Worm (Caenorhabditis elegans) whole organism, L1 larva: ENCODE measurements around the gene mtcu-2.

Experiments used
- aha-1 ChIP-seq: fragments of 150-350 bp; optimal IDR thresholded peaks from 2 replicates; lab custom pipeline; 2014; ENCODE audit warnings: missing biosample characterization, missing genetic modification characterization
- ama-1 ChIP-seq: fragments of 150-350 bp; optimal IDR thresholded peaks from 2 replicates; lab custom pipeline; 2014
- blmp-1 ChIP-seq: fragments of 150-350 bp; optimal IDR thresholded peaks from 2 replicates; lab custom pipeline; 2014; ENCODE audit warnings: missing biosample characterization, missing genetic modification characterization
- ceh-63 ChIP-seq: fragments of 200-800 bp; sonication (Bioruptor generic); optimal IDR thresholded peaks from 2 replicates; lab custom pipeline; 2018; ENCODE audit warnings: mild to moderate bottlenecking, missing genetic modification characterization, missing compliant biosample characterization
- ceh-88 ChIP-seq: fragments of 200-800 bp; sonication (Bioruptor generic); IDR thresholded peaks from 2 replicates; pipeline ENCODE4 v1.3.6; 2022; ENCODE audit warnings: missing genetic modification characterization, missing compliant biosample characterization
- ces-1 ChIP-seq: fragments of 150-350 bp; optimal IDR thresholded peaks from 2 replicates; lab custom pipeline; 2014; ENCODE audit warnings: missing biosample characterization, missing genetic modification reagents, missing genetic modification characterization
- dsc-1 ChIP-seq: sonication (generic microtip); optimal IDR thresholded peaks from 2 replicates; lab custom pipeline; 2016; ENCODE audit warnings: mild to moderate bottlenecking, missing genetic modification characterization, missing compliant biosample characterization
- efl-1 ChIP-seq, 4 experiments: fragments of 150-350 bp; optimal IDR thresholded peaks in 3 of 4; peaks in 1 of 4; 1 replicate in 1 of 4; 2 replicates in 3 of 4; lab custom pipeline; 2014; ENCODE audit warnings: missing biosample characterization in 2 of 4, missing genetic modification characterization in 2 of 4, missing genetic modification reagents in 2 of 4
- elt-3 ChIP-seq, 6 experiments: fragments of 150-350 bp in 1 of 6; sonication (generic microtip); optimal IDR thresholded peaks; 2 replicates each; lab custom pipeline; 2017 to 2018; ENCODE audit warnings: missing biosample characterization in 6 of 6, missing genetic modification characterization in 6 of 6, inconsistent platforms in 1 of 6
- fkh-10 ChIP-seq: sonication (generic microtip); optimal IDR thresholded peaks from 2 replicates; lab custom pipeline; 2017; ENCODE audit warnings: missing biosample characterization, missing genetic modification reagents, missing genetic modification characterization
- fkh-8 ChIP-seq: sonication (generic microtip); optimal IDR thresholded peaks from 2 replicates; lab custom pipeline; 2016; ENCODE audit warnings: mild to moderate bottlenecking, missing genetic modification characterization, missing compliant biosample characterization
- grh-1 ChIP-seq: fragments of 200-800 bp; sonication (Bioruptor generic); IDR thresholded peaks from 2 replicates; pipeline ENCODE4 v1.3.6; 2022; ENCODE audit warnings: missing genetic modification reagents, missing genetic modification characterization, missing compliant biosample characterization
- hpl-2 ChIP-seq: fragments of 150-350 bp; optimal IDR thresholded peaks from 2 replicates; lab custom pipeline; 2014; ENCODE audit warnings: missing biosample characterization, missing genetic modification reagents, missing genetic modification characterization
- jun-1 ChIP-seq: fragments of 150-350 bp; optimal IDR thresholded peaks from 2 replicates; lab custom pipeline; 2014; ENCODE audit warnings: missing biosample characterization, missing genetic modification reagents, missing genetic modification characterization
- lin-14 ChIP-seq: fragments of 200-800 bp; sonication (Bioruptor generic); optimal IDR thresholded peaks from 2 replicates; lab custom pipeline; 2018; ENCODE audit warnings: mild to moderate bottlenecking, missing genetic modification characterization, moderate library complexity, missing compliant biosample characterization
- lsy-2 ChIP-seq, 2 experiments: fragments of 150-350 bp; optimal IDR thresholded peaks; 2 replicates each; lab custom pipeline; 2014; ENCODE audit warnings: missing biosample characterization in 2 of 2, missing genetic modification characterization in 2 of 2
- mdl-1 ChIP-seq, 2 experiments: fragments of 150-350 bp; optimal IDR thresholded peaks; 2 replicates each; lab custom pipeline; 2014 to 2017; ENCODE audit warnings: missing biosample characterization in 2 of 2, missing genetic modification characterization in 2 of 2, inconsistent platforms in 1 of 2
- mef-2 ChIP-seq: fragments of 150-350 bp; optimal IDR thresholded peaks from 2 replicates; lab custom pipeline; 2014; ENCODE audit warnings: missing biosample characterization, missing genetic modification characterization
- mep-1 ChIP-seq: fragments of 150-350 bp; optimal IDR thresholded peaks from 2 replicates; lab custom pipeline; 2014; ENCODE audit warnings: missing biosample characterization, missing genetic modification characterization
- nhr-19 ChIP-seq: fragments of 200-800 bp; sonication (Bioruptor generic); conservative IDR thresholded peaks from 2 replicates; pipeline ENCODE4 v1.3.6; 2022; ENCODE audit warnings: missing genetic modification characterization, missing compliant biosample characterization
- nhr-20 ChIP-seq: sonication (generic microtip); optimal IDR thresholded peaks from 2 replicates; lab custom pipeline; 2016; ENCODE audit warnings: mild to moderate bottlenecking, missing genetic modification characterization, missing compliant biosample characterization
- nhr-237 ChIP-seq: fragments of 150-350 bp; optimal IDR thresholded peaks from 2 replicates; lab custom pipeline; 2014; ENCODE audit warnings: missing biosample characterization, missing genetic modification characterization
- nhr-47 ChIP-seq: sonication (generic microtip); optimal IDR thresholded peaks from 2 replicates; lab custom pipeline; 2016; ENCODE audit warnings: mild to moderate bottlenecking, missing genetic modification characterization, moderate library complexity, missing compliant biosample characterization
- nhr-71 ChIP-seq: sonication (generic microtip); optimal IDR thresholded peaks from 2 replicates; lab custom pipeline; 2016; ENCODE audit warnings: mild to moderate bottlenecking, missing genetic modification characterization, moderate library complexity, missing compliant biosample characterization
- nhr-76 ChIP-seq: sonication (generic microtip); optimal IDR thresholded peaks from 2 replicates; lab custom pipeline; 2017; ENCODE audit warnings: missing biosample characterization, missing genetic modification characterization
- nhr-85 ChIP-seq: sonication (generic microtip); peaks from one replicate; lab custom pipeline; 2016; ENCODE audit warnings: missing genetic modification characterization, inconsistent platforms, missing compliant biosample characterization
- pqm-1 ChIP-seq: sonication (generic microtip); optimal IDR thresholded peaks from 3 replicates; lab custom pipeline; 2017; ENCODE audit warnings: missing biosample characterization, missing genetic modification characterization
- rnt-1 ChIP-seq: sonication (generic microtip); optimal IDR thresholded peaks from 2 replicates; lab custom pipeline; 2016; ENCODE audit warnings: mild to moderate bottlenecking, missing genetic modification characterization, moderate library complexity, missing compliant biosample characterization
- snpc-4 ChIP-seq: fragments of 150-350 bp; optimal IDR thresholded peaks from 2 replicates; lab custom pipeline; 2014; ENCODE audit warnings: missing biosample characterization, missing genetic modification characterization
- snu-23 ChIP-seq: sonication (generic microtip); optimal IDR thresholded peaks from 2 replicates; lab custom pipeline; 2016; ENCODE audit warnings: missing genetic modification characterization, missing compliant biosample characterization
- sptf-1 ChIP-seq: fragments of 150-350 bp; optimal IDR thresholded peaks from 2 replicates; lab custom pipeline; 2014; ENCODE audit warnings: missing biosample characterization, missing genetic modification characterization
- tlp-1 ChIP-seq: fragments of 150-350 bp; optimal IDR thresholded peaks from 2 replicates; lab custom pipeline; 2014; ENCODE audit warnings: missing biosample characterization, missing genetic modification characterization
- unc-130 ChIP-seq: fragments of 150-350 bp; optimal IDR thresholded peaks from 2 replicates; lab custom pipeline; 2017; ENCODE audit warnings: missing biosample characterization, missing genetic modification characterization, inconsistent platforms
- unc-98 ChIP-seq: fragments of 200-800 bp; sonication (Bioruptor generic); IDR thresholded peaks from 2 replicates; pipeline ENCODE4 v1.3.6; 2022; ENCODE audit warnings: missing genetic modification characterization, missing compliant biosample characterization
- zip-4 ChIP-seq: fragments of 200-800 bp; sonication (Bioruptor generic); optimal IDR thresholded peaks from 2 replicates; lab custom pipeline; 2018; ENCODE audit warnings: mild to moderate bottlenecking, missing genetic modification characterization, moderate library complexity, missing compliant biosample characterization
- ztf-4 ChIP-seq: fragments of 150-350 bp; optimal IDR thresholded peaks from 2 replicates; lab custom pipeline; 2014; ENCODE audit warnings: missing biosample characterization, missing genetic modification characterization

The mtcu-2 gene

DNA sequence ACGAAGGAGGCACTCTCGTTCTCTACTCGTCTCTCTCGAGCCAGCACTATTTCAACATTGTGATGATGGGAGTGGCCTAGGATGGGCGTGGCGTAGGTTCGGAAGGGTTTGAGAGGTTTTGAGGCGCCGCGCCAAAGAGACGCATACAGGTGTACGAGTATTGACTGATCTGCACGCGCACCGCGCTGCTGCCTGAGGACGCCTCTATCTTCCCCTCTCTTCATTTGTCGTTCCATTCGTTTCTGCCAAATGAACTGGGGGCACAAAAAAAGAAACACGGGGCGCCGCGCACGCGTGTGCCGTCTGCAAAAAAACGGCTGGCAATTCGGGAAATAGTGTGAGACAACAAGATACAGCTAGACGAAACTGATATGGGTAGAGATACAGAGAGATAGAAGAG lies 17.0 kb downstream of the mtcu-2 start, which contains the start of gene lec-2 (continued):
- TF ChIP-seq snpc-4 (tag; lab: Kevin White, UChicago) = no peak
- TF ChIP-seq pqm-1 = no peak
- TF ChIP-seq ztf-4 (tag; lab: Kevin White, UChicago) = no peak
- peak in 1 of 2 experiments; percentile 45 for TF ChIP-seq mdl-1 (tag; optimal IDR thresholded peaks at IDR 0.05; lab: Kevin White, UChicago)
- TF ChIP-seq, all 84 proteins: peak for 16

DNA sequence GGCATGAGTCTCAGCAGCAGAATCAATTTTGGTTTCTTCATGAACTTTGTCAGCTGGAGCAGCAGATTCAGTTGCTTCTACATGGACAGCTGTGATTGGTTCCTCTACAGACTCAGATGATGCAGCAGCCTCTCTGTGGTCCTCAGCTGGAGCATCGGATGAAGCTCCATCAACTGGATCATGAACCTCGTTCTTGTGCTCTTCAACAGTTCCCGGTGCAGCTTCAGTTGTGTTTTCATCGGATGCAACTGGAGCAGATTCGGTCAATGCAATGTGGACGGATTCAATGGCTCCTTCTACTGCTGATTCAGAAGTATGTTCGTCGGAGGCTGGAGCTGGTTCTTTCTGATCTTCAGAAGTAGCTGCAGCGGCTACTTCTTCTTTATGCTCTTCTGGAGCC lies 18.6 kb downstream of the mtcu-2 start:
- no peak for TF ChIP-seq efl-1 (optimal IDR thresholded peaks at IDR 0.05; lab: Kevin White, UChicago)
- TF ChIP-seq efl-1 (GFP tag; optimal IDR thresholded peaks at IDR 0.05 in 1 of 2; lab: Kevin White, UChicago) = peak in 1 of 2 experiments; percentile 92
- no peak for TF ChIP-seq nhr-76
- no peak for TF ChIP-seq lin-14 (GFP tag; lab: Kevin White, UChicago)
- no peak for TF ChIP-seq zip-4 (GFP tag; lab: Kevin White, UChicago)
- TF ChIP-seq unc-98 (GFP tag; lab: Robert Waterston, UW) = no peak

DNA sequence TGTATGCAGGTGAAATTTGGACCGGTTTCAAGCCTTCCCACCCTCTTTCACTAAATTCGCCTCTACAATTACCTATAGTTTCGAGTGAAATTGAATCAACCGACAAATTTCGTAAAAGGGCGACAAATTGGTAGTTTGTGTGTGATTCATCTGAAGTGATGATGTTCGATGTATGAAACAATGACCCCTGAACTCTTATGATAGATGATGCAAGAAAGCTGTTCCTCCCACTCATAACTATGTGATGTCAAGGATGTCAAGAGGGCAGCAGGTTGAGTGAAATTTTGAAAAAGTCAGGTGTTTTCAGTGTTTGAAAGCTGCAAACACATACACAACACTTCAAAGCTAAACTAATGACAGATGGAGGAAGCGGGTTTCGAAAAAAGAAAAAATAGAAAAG lies 20.5 kb downstream of the mtcu-2 start:
- TF ChIP-seq nhr-20 (tag; lab: Kevin White, UChicago) = no peak
- TF ChIP-seq lin-14 (GFP tag; lab: Kevin White, UChicago) = peak; percentile 55
- TF ChIP-seq rnt-1 (tag; lab: Kevin White, UChicago) = peak; percentile 27
- TF ChIP-seq ceh-63 (GFP tag; lab: Kevin White, UChicago) = no peak
- TF ChIP-seq dsc-1 = no peak
- peak in 1 of 2 experiments; percentile 36 for TF ChIP-seq lsy-2 (tag; optimal IDR thresholded peaks at IDR 0.05; lab: Kevin White, UChicago)
- TF ChIP-seq mef-2 (tag; lab: Kevin White, UChicago) = no peak
- TF ChIP-seq ces-1 (GFP tag; lab: Kevin White, UChicago) = no peak
- no peak for TF ChIP-seq sptf-1 (tag; lab: Kevin White, UChicago)
- TF ChIP-seq grh-1 (GFP tag; lab: Robert Waterston, UW) = no peak
- no peak for TF ChIP-seq fkh-8 (tag; lab: Kevin White, UChicago)
- TF ChIP-seq mep-1 (tag; lab: Kevin White, UChicago) = no peak
- no peak for TF ChIP-seq efl-1 (optimal IDR thresholded peaks at IDR 0.05; lab: Kevin White, UChicago)
- TF ChIP-seq efl-1 (GFP tag; optimal IDR thresholded peaks at IDR 0.05 in 1 of 2; lab: Kevin White, UChicago) = peak in 1 of 2 experiments; percentile 88
- no peak for TF ChIP-seq jun-1 (tag; lab: Kevin White, UChicago)
- no peak for TF ChIP-seq tlp-1 (tag; lab: Kevin White, UChicago)
- peak; percentile 13 for TF ChIP-seq blmp-1 (tag; lab: Kevin White, UChicago)
- TF ChIP-seq ceh-88 (GFP tag; lab: Robert Waterston, UW) = no peak
- TF ChIP-seq nhr-85 (tag; lab: Kevin White, UChicago) = no peak
- TF ChIP-seq nhr-237 (tag; lab: Kevin White, UChicago) = no peak
- TF ChIP-seq aha-1 (tag; lab: Kevin White, UChicago) = no peak
- no peak for TF ChIP-seq ama-1 (lab: Kevin White, UChicago)
- peak; percentile 18 for TF ChIP-seq nhr-71 (tag; lab: Kevin White, UChicago)
- TF ChIP-seq unc-130 = peak; percentile 44
- no peak for TF ChIP-seq nhr-47 (tag; lab: Kevin White, UChicago)
- TF ChIP-seq hpl-2 = no peak
- no peak for TF ChIP-seq snu-23 (GFP tag; lab: Kevin White, UChicago)

DNA sequence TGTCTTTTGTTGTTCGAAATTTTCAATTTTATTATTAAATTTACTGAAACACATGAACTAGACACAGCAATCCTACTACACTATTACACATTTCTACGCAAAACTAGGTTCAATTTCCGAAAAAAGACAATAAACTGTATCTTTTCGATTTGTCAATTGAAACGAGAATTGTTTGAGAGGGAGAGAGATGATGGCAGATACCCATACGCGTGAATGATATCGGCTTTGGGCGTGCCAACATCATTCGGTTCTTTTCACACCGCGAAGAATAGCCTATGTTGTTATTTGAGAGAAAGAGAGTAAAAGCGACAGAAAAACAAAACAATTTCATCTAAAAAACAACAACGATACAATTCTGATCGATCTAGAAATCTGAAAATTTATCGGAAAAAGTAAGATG lies 21.3 kb downstream of the mtcu-2 start:
- TF ChIP-seq fkh-10 (GFP tag; lab: Kevin White, UChicago) (no peak), elt-3 (tag; optimal IDR thresholded peaks at IDR 0.05; lab: Kevin White, UChicago) (peak in 1 of 6 experiments; percentile 44), blmp-1 (tag; lab: Kevin White, UChicago) (peak; percentile 52), snu-23 (GFP tag; lab: Kevin White, UChicago) (peak; percentile 4), efl-1 (optimal IDR thresholded peaks at IDR 0.05; lab: Kevin White, UChicago) (no peak), efl-1 (GFP tag; optimal IDR thresholded peaks at IDR 0.05 in 1 of 2; lab: Kevin White, UChicago) (peak in 1 of 2 experiments; percentile 81), lin-14 (GFP tag; lab: Kevin White, UChicago) (peak; percentile 39), nhr-20 (tag; lab: Kevin White, UChicago) (peak; percentile 26), nhr-19 (GFP tag; lab: Robert Waterston, UW) (no peak), nhr-85 (tag; lab: Kevin White, UChicago) (peak; percentile 3)
